Fruit fly (Drosophila melanogaster) whole organism, embryonic: Measurements from ENCODE around the gene mad2.

Source experiments
- CG3726 ChIP-seq: fragments of 200-800 bp; sonication (Bioruptor generic); IDR thresholded peaks from 3 replicates; pipeline ENCODE4, ENCODE4 v1.3.6; 2022; ENCODE audit warnings: missing biosample characterization, missing genetic modification characterization
- CG4854 ChIP-seq: fragments of 200-800 bp; sonication (Bioruptor generic); optimal IDR thresholded peaks from 2 replicates; lab custom pipeline; 2016; ENCODE audit warnings: missing biosample characterization, missing genetic modification characterization, inconsistent platforms
- CG7786 ChIP-seq: fragments of 200-800 bp; sonication (Bioruptor generic); optimal IDR thresholded peaks from 2 replicates; lab custom pipeline; 2016; ENCODE audit warnings: missing biosample characterization, missing genetic modification characterization
- Drgx ChIP-seq: fragments of 200-800 bp; sonication (Bioruptor generic); IDR thresholded peaks from 2 replicates; pipeline ENCODE4 v1.3.6; 2022; ENCODE audit warnings: missing biosample characterization, missing genetic modification characterization
- Hr3 ChIP-seq: fragments of 200-800 bp; sonication (Bioruptor generic); optimal IDR thresholded peaks from 3 replicates; lab custom pipeline; 2016; ENCODE audit warnings: missing biosample characterization, missing genetic modification characterization

dm6 chr3L:5764922-5765843 is 47.7 kb downstream of the mad2 start, which contains the start of gene CG10576:
- TF ChIP-seq Hr3: no peak
- no peak for TF ChIP-seq CG3726 (GFP tag; lab: Robert Waterston, UW)
- no peak for TF ChIP-seq Drgx (GFP tag; lab: Robert Waterston, UW)
- no peak for TF ChIP-seq CG7786 (GFP tag; lab: Kevin White, UChicago)
- TF ChIP-seq CG4854: no peak
